Fruit fly (Drosophila melanogaster): ENCODE data around the gene CG33645.

The CG33645 gene

DNA sequence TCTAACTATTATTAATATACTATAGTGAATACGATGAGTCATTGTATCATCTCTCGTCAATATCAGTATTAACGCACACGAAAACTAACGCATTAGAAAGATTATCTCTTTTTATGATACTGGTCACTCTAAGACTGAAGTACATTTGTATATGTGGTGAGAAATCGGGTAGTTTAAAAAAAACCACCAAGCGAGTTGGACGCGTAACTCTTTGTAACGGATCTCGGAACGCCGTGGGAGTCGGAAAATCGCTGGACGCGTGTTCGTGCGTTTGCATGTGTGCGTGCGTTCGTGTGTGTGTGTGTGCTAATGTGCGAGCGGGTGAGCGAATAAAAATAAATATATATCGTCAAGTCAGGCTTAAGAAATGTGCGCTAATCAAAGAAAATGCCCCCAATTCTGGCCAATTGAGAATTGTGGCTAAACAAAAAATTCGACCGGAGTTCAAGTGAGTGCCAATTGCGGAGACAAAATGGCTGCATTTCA is 17.4 kb downstream of the CG33645 start, which contains the start of gene kuz (continued):
- TF ChIP-seq lola (GFP tag; optimal IDR thresholded peaks at IDR 0.05) (peak in 1 of 3 experiments; percentile 16), abd-A (tag; optimal IDR thresholded peaks at IDR 0.05) (peak; percentile 83), CG31224 (GFP tag; IDR thresholded peaks at IDR 0.05) (no peak), CG17186 (GFP tag; optimal IDR thresholded peaks at IDR 0.05) (no peak), crp (GFP tag; optimal IDR thresholded peaks at IDR 0.05) (no peak), CG15269 (tag; optimal IDR thresholded peaks at IDR 0.05) (peak; percentile 9), CG12104 (GFP tag; optimal IDR thresholded peaks at IDR 0.05) (no peak), caup (GFP tag; optimal IDR thresholded peaks at IDR 0.05; ENCODE audit: severe bottlenecking) (peak; percentile 66), disco-r (GFP tag; optimal IDR thresholded peaks at IDR 0.05) (no peak), ham (GFP tag; IDR thresholded peaks at IDR 0.05) (no peak), dysf (GFP tag; IDR thresholded peaks at IDR 0.05) (no peak), ftz-f1 (GFP tag; optimal IDR thresholded peaks at IDR 0.05) (peak; percentile 51), CG14965 (GFP tag; optimal IDR thresholded peaks at IDR 0.05; ENCODE audit: borderline replicate concordance) (no peak), CG8944 (GFP tag; optimal IDR thresholded peaks at IDR 0.05) (no peak), chinmo (GFP tag; IDR thresholded peaks at IDR 0.05; ENCODE audit: partially characterized antibody) (peak; percentile 89), CG10565 (GFP tag; optimal IDR thresholded peaks at IDR 0.05) (no peak), Meics (GFP tag; optimal IDR thresholded peaks at IDR 0.05) (no peak), CG2875 (GFP tag; optimal IDR thresholded peaks at IDR 0.05) (no peak), CG7963 (GFP tag; IDR thresholded peaks at IDR 0.05; ENCODE audit: partially characterized antibody) (0 out of 3 replicates have a peak, but pooled peaks have one; percentile 56), CG34224 (GFP tag; IDR thresholded peaks at IDR 0.05; ENCODE audit: partially characterized antibody) (peak; percentile 51; the same call in 2 of the 3 replicates), CG11723 (GFP tag; optimal IDR thresholded peaks at IDR 0.05) (no peak), sim (GFP tag; IDR thresholded peaks at IDR 0.05) (0 out of 2 replicates have a peak, but pooled peaks have one; percentile 15), CG14050 (GFP tag; IDR thresholded peaks at IDR 0.05) (no peak), H2.0 (GFP tag; IDR thresholded peaks at IDR 0.05) (no peak), Xbp1 (GFP tag; optimal IDR thresholded peaks at IDR 0.05) (peak; percentile 13), CG4617 (GFP tag; optimal IDR thresholded peaks at IDR 0.05; ENCODE audit: borderline replicate concordance) (peak; percentile 3), CG12744 (GFP tag; optimal IDR thresholded peaks at IDR 0.05) (peak; percentile 4), Nf-YA (GFP tag; IDR thresholded peaks at IDR 0.05) (0 out of 2 replicates have a peak, but pooled peaks have one; percentile 35), CG7987 (GFP tag; optimal IDR thresholded peaks at IDR 0.05) (peak; percentile 75), pb (GFP tag; optimal IDR thresholded peaks at IDR 0.05) (no peak), CG6689 (GFP tag; IDR thresholded peaks at IDR 0.05) (no peak), CG3065 (GFP tag; optimal IDR thresholded peaks at IDR 0.05) (no peak), Bdp1 (GFP tag; optimal IDR thresholded peaks at IDR 0.05) (no peak), CG11504 (tag; optimal IDR thresholded peaks at IDR 0.05) (peak; percentile 34), Gug (GFP tag; IDR thresholded peaks at IDR 0.05) (no peak; the same call in 3 of the 4 replicates), B-H2 (GFP tag; optimal IDR thresholded peaks at IDR 0.05) (peak; percentile 73), CG10366 (GFP tag; IDR thresholded peaks at IDR 0.05) (peak; percentile 30), D19A (tag; optimal IDR thresholded peaks at IDR 0.05) (peak; percentile 53), HLH54F (GFP tag; optimal IDR thresholded peaks at IDR 0.05) (no peak), corto (GFP tag; optimal IDR thresholded peaks at IDR 0.05) (no peak), CG11695 (GFP tag; IDR thresholded peaks at IDR 0.05) (no peak), CG12769 (tag; optimal IDR thresholded peaks at IDR 0.05) (peak; percentile 54), CG32532 (GFP tag; IDR thresholded peaks at IDR 0.05) (peak; percentile 44), sob (GFP tag; IDR thresholded peaks at IDR 0.05) (peak; percentile 73), YL-1 (GFP tag; optimal IDR thresholded peaks at IDR 0.05) (peak; percentile 26), Nf-YB (GFP tag; optimal IDR thresholded peaks at IDR 0.05) (peak; percentile 30), CG42726 (GFP tag; IDR thresholded peaks at IDR 0.05; ENCODE audit: partially characterized antibody) (peak; percentile 79), CG13123 (GFP tag; optimal IDR thresholded peaks at IDR 0.05) (no peak), CG10979 (tag; optimal IDR thresholded peaks at IDR 0.05) (peak; percentile 11)
